Worm (Caenorhabditis elegans) whole organism, L2 larva: Measurements from ENCODE around the gene arid-1.

Experiments used
- C34F6.9 ChIP-seq: fragments of 150-350 bp; optimal IDR thresholded peaks from 2 replicates; lab custom pipeline; 2014; ENCODE audit warnings: missing biosample characterization, missing genetic modification characterization
- F13H6.1 ChIP-seq: sonication (generic microtip); optimal IDR thresholded peaks from 2 replicates; lab custom pipeline; 2016; ENCODE audit warnings: missing genetic modification characterization, missing compliant biosample characterization
- R02D3.7 ChIP-seq: fragments of 150-350 bp; optimal IDR thresholded peaks from 2 replicates; lab custom pipeline; 2014; ENCODE audit warnings: missing biosample characterization, missing genetic modification characterization
- Y55F3AM.14 ChIP-seq: fragments of 200-800 bp; sonication (Bioruptor generic); optimal IDR thresholded peaks from 2 replicates; lab custom pipeline; 2018; ENCODE audit warnings: mild to moderate bottlenecking, missing genetic modification characterization, missing compliant biosample characterization
- ZK546.5 ChIP-seq: sonication (generic microtip); optimal IDR thresholded peaks from 2 replicates; lab custom pipeline; 2017; ENCODE audit warnings: missing biosample characterization, missing genetic modification characterization
- alr-1 ChIP-seq: fragments of 150-350 bp; optimal IDR thresholded peaks from 2 replicates; lab custom pipeline; 2014; ENCODE audit warnings: missing biosample characterization, missing genetic modification characterization
- aly-2 ChIP-seq: fragments of 150-350 bp; optimal IDR thresholded peaks from 2 replicates; lab custom pipeline; 2014; ENCODE audit warnings: missing biosample characterization, missing genetic modification characterization
- ama-1 ChIP-seq: fragments of 150-350 bp; optimal IDR thresholded peaks from 2 replicates; lab custom pipeline; 2018; ENCODE audit warnings: inconsistent platforms
- blmp-1 ChIP-seq: sonication (generic microtip); optimal IDR thresholded peaks from 2 replicates; lab custom pipeline; 2017; ENCODE audit warnings: missing genetic modification characterization, mild to moderate bottlenecking, missing compliant biosample characterization, antibody characterized with exemption, moderate library complexity; ENCODE audit not compliant: insufficient read depth
- ceh-16 ChIP-seq: fragments of 150-350 bp; optimal IDR thresholded peaks from 2 replicates; lab custom pipeline; 2014; ENCODE audit warnings: missing biosample characterization, missing genetic modification characterization
- crh-2 ChIP-seq: sonication (generic microtip); optimal IDR thresholded peaks from 2 replicates; lab custom pipeline; 2017; ENCODE audit warnings: missing biosample characterization, missing genetic modification characterization
- egl-27 ChIP-seq: sonication (generic microtip); optimal IDR thresholded peaks from 3 replicates; lab custom pipeline; 2017; ENCODE audit warnings: missing biosample characterization, missing genetic modification reagents, missing genetic modification characterization
- elt-3 ChIP-seq: sonication (generic microtip); optimal IDR thresholded peaks from 2 replicates; lab custom pipeline; 2017; ENCODE audit warnings: missing biosample characterization, missing genetic modification characterization
- fos-1 ChIP-seq: fragments of 150-350 bp; optimal IDR thresholded peaks from 2 replicates; lab custom pipeline; 2014; ENCODE audit warnings: missing biosample characterization, missing genetic modification characterization
- gmeb-1 ChIP-seq: fragments of 150-350 bp; optimal IDR thresholded peaks from 2 replicates; lab custom pipeline; 2014; ENCODE audit warnings: missing biosample characterization, missing genetic modification characterization
- lin-13 ChIP-seq: fragments of 150-350 bp; optimal IDR thresholded peaks from 2 replicates; lab custom pipeline; 2014; ENCODE audit warnings: missing biosample characterization, missing genetic modification reagents, missing genetic modification characterization
- lsy-2 ChIP-seq, 2 experiments: fragments of 150-350 bp in 1 of 2; sonication (generic microtip) in 1 of 2; optimal IDR thresholded peaks; 2 replicates each; lab custom pipeline; 2014 to 2017; ENCODE audit warnings: missing biosample characterization in 2 of 2, missing genetic modification characterization in 2 of 2
- mdl-1 ChIP-seq, 2 experiments: fragments of 150-350 bp in 1 of 2; sonication (generic microtip) in 1 of 2; optimal IDR thresholded peaks; 2 replicates each; lab custom pipeline; 2017; ENCODE audit warnings: missing biosample characterization in 2 of 2, missing genetic modification characterization in 2 of 2
- nhr-10 ChIP-seq: sonication (generic microtip); optimal IDR thresholded peaks from 2 replicates; lab custom pipeline; 2017; ENCODE audit warnings: missing biosample characterization, missing genetic modification characterization
- nhr-11 ChIP-seq: fragments of 150-350 bp; optimal IDR thresholded peaks from 2 replicates; lab custom pipeline; 2014; ENCODE audit warnings: missing biosample characterization, missing genetic modification characterization
- nhr-12 ChIP-seq: fragments of 150-350 bp; optimal IDR thresholded peaks from 2 replicates; lab custom pipeline; 2014; ENCODE audit warnings: missing biosample characterization, missing genetic modification characterization
- nhr-129 ChIP-seq: fragments of 150-350 bp; optimal IDR thresholded peaks from 2 replicates; lab custom pipeline; 2014; ENCODE audit warnings: missing biosample characterization, missing genetic modification characterization
- nhr-21 ChIP-seq: fragments of 150-350 bp; optimal IDR thresholded peaks from 2 replicates; lab custom pipeline; 2014; ENCODE audit warnings: missing biosample characterization, missing genetic modification characterization
- nhr-23 ChIP-seq: fragments of 150-350 bp; optimal IDR thresholded peaks from 2 replicates; lab custom pipeline; 2014; ENCODE audit warnings: missing biosample characterization, missing genetic modification reagents, missing genetic modification characterization
- nhr-237 ChIP-seq: fragments of 150-350 bp; optimal IDR thresholded peaks from 2 replicates; lab custom pipeline; 2014; ENCODE audit warnings: missing biosample characterization, missing genetic modification characterization
- nhr-25 ChIP-seq: fragments of 150-350 bp; sonication (generic microtip); optimal IDR thresholded peaks from 3 replicates; lab custom pipeline; 2014; ENCODE audit warnings: missing biosample characterization, missing genetic modification characterization
- nhr-6 ChIP-seq: fragments of 150-350 bp; optimal IDR thresholded peaks from 2 replicates; lab custom pipeline; 2014; ENCODE audit warnings: missing biosample characterization, missing genetic modification characterization
- peb-1 ChIP-seq: fragments of 150-350 bp; optimal IDR thresholded peaks from 2 replicates; lab custom pipeline; 2014; ENCODE audit warnings: missing biosample characterization, missing genetic modification characterization
- skn-1 ChIP-seq: sonication (generic microtip); optimal IDR thresholded peaks from 2 replicates; lab custom pipeline; 2017; ENCODE audit warnings: missing biosample characterization, missing genetic modification characterization
- sma-9 ChIP-seq, 2 experiments: fragments of 150-350 bp in 1 of 2; sonication (generic microtip) in 1 of 2; optimal IDR thresholded peaks; 2 replicates each; lab custom pipeline; 2014 to 2016; ENCODE audit warnings: missing genetic modification characterization in 2 of 2, mild to moderate bottlenecking in 1 of 2, missing biosample characterization in 1 of 2, missing compliant biosample characterization in 1 of 2, missing genetic modification reagents in 1 of 2, moderate library complexity in 1 of 2
- unc-39 ChIP-seq: fragments of 150-350 bp; optimal IDR thresholded peaks from 2 replicates; lab custom pipeline; 2014; ENCODE audit warnings: missing biosample characterization, missing genetic modification characterization
- unc-55 ChIP-seq: fragments of 150-350 bp; sonication (generic microtip); optimal IDR thresholded peaks from 3 replicates; lab custom pipeline; 2014; ENCODE audit warnings: missing biosample characterization, missing genetic modification reagents, missing genetic modification characterization
- unc-62 ChIP-seq: fragments of 150-350 bp; optimal IDR thresholded peaks from 2 replicates; lab custom pipeline; 2014; ENCODE audit warnings: missing biosample characterization, missing genetic modification reagents, missing genetic modification characterization
- ztf-1 ChIP-seq: fragments of 200-800 bp; sonication (Bioruptor generic); conservative IDR thresholded peaks from 2 replicates; pipeline ENCODE4 v1.3.6; 2022; ENCODE audit warnings: missing genetic modification characterization, missing compliant biosample characterization
- ztf-11 ChIP-seq: sonication (generic microtip); optimal IDR thresholded peaks from 2 replicates; lab custom pipeline; 2017; ENCODE audit warnings: missing biosample characterization, missing genetic modification characterization

arid-1 gene

ce11 chrV:185694-186217 is at the start of gene arid-1:
TSS of gene arid-1 (plus strand) at chrV:186167.
- no peak for TF ChIP-seq unc-39 (tag; lab: Kevin White, UChicago)
- TF ChIP-seq fos-1 (tag; lab: Kevin White, UChicago) = no peak
- TF ChIP-seq R02D3.7 (tag; lab: Kevin White, UChicago) = no peak
- no peak for TF ChIP-seq peb-1 (tag; lab: Kevin White, UChicago)
- TF ChIP-seq gmeb-1 (tag; lab: Kevin White, UChicago) = peak; percentile 33
- no peak for TF ChIP-seq ztf-11 (tag; lab: Kevin White, UChicago)
- peak; percentile 75 for TF ChIP-seq C34F6.9 (tag; lab: Kevin White, UChicago)
- peak; percentile 64 for TF ChIP-seq unc-55 (GFP tag; lab: Kevin White, UChicago)
- TF ChIP-seq nhr-10 (tag; lab: Kevin White, UChicago) = no peak
- peak; percentile 30 for TF ChIP-seq nhr-129 (tag; lab: Kevin White, UChicago)
- peak in 1 of 2 experiments; percentile 11 for TF ChIP-seq mdl-1 (tag; optimal IDR thresholded peaks at IDR 0.05; lab: Kevin White, UChicago)
- TF ChIP-seq nhr-21 = no peak
- TF ChIP-seq unc-62 = no peak
- no peak for TF ChIP-seq ceh-16 (tag; lab: Kevin White, UChicago)
- TF ChIP-seq nhr-6 (tag; lab: Kevin White, UChicago) = no peak
- TF ChIP-seq crh-2 (tag; lab: Kevin White, UChicago) = no peak
- TF ChIP-seq ZK546.5 (tag; lab: Kevin White, UChicago) = no peak
- TF ChIP-seq lsy-2 (tag; optimal IDR thresholded peaks at IDR 0.05; lab: Kevin White, UChicago) = peak in 1 of 2 experiments; percentile 44

- TF ChIP-seq Y55F3AM.14 (GFP tag; lab: Kevin White, UChicago) = no peak
- no peak for TF ChIP-seq C34F6.9 (tag; lab: Kevin White, UChicago)
- TF ChIP-seq F13H6.1 = no peak
- TF ChIP-seq nhr-6 (tag; lab: Kevin White, UChicago) = no peak
- TF ChIP-seq ama-1 = no peak
- TF ChIP-seq ZK546.5 (tag; lab: Kevin White, UChicago) = no peak
- TF ChIP-seq nhr-129 (tag; lab: Kevin White, UChicago) = no peak
- TF ChIP-seq skn-1 (tag; lab: Kevin White, UChicago) = no peak
- no peak for TF ChIP-seq aly-2 (tag; lab: Kevin White, UChicago)
- no peak for TF ChIP-seq lsy-2 (tag; optimal IDR thresholded peaks at IDR 0.05; lab: Kevin White, UChicago)
- no peak for TF ChIP-seq sma-9 (GFP tag; optimal IDR thresholded peaks at IDR 0.05; lab: Kevin White, UChicago)
- TF ChIP-seq sma-9 (tag; optimal IDR thresholded peaks at IDR 0.05; lab: Kevin White, UChicago) = no peak
- TF ChIP-seq ztf-11 (tag; lab: Kevin White, UChicago) = no peak
- no peak for TF ChIP-seq egl-27 (tag; lab: Kevin White, UChicago)
- TF ChIP-seq nhr-21 = no peak
- no peak for TF ChIP-seq nhr-237 (tag; lab: Kevin White, UChicago)
- no peak for TF ChIP-seq nhr-11 (tag; lab: Kevin White, UChicago)
- no peak for TF ChIP-seq alr-1
- TF ChIP-seq unc-39 (tag; lab: Kevin White, UChicago) = no peak
- TF ChIP-seq, all 48 proteins: peak for 0
Observed at ce11 chrV:137667-138066, 48.3 kb upstream of the arid-1 start.

DNA sequence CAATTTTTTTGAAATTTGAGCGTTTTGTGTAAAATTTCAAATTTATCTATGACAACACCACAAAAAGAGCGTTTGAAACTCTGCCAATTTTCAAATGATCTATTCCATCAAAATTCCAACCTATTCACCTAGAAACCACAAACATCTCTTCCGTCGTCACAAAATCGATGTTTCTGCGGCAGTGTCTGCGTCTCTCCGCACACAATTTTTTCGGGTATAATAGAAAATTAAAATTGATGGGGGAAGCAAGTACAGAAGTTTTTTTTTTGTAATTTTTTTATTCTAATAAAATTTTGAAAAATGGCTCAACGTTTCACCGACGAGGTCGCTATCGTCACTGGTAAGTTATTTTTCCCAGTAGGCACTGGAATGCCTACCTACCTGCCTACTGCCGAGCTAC is 47.4 kb upstream of the arid-1 start, which contains the start of gene W03F9.9:
W03F9.9 (plus strand) TSS at position 301 of the 400 bp plus-strand sequence.
- no peak for TF ChIP-seq peb-1 (tag; lab: Kevin White, UChicago)
- no peak for TF ChIP-seq nhr-237 (tag; lab: Kevin White, UChicago)
- TF ChIP-seq elt-3 = no peak
- TF ChIP-seq nhr-23 (tag; lab: Kevin White, UChicago) = no peak
- TF ChIP-seq mdl-1 (tag; optimal IDR thresholded peaks at IDR 0.05; lab: Kevin White, UChicago) = no peak
- no peak for TF ChIP-seq sma-9 (GFP tag; optimal IDR thresholded peaks at IDR 0.05; lab: Kevin White, UChicago)
- no peak for TF ChIP-seq sma-9 (tag; optimal IDR thresholded peaks at IDR 0.05; lab: Kevin White, UChicago)
- no peak for TF ChIP-seq nhr-12 (tag; lab: Kevin White, UChicago)
- TF ChIP-seq aly-2 (tag; lab: Kevin White, UChicago) = no peak
- no peak for TF ChIP-seq skn-1 (tag; lab: Kevin White, UChicago)
- no peak for TF ChIP-seq gmeb-1 (tag; lab: Kevin White, UChicago)
- no peak for TF ChIP-seq Y55F3AM.14 (GFP tag; lab: Kevin White, UChicago)

DNA sequence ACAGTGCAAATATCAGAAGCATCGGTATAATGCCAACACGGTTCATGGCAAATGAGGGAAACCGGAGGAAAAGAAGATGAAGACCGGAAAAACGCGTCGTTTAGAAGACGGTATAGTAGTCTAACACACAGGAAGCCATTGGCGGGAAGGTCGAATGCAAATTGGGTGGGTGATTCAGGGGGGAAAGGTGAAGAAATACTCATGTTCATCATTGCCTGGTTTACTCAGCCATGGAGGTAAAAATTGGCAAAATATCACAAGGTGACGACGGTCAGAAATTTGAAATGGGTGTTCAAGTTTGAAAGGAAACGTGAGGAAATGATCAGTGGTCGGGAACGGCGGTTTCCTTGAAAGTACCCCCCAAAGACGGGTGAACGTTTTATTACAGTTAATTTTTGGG is 44.7 kb upstream of the arid-1 start, which contains the start of gene W03F9.11:
W03F9.11 (minus strand) TSS at position 101 of the 400 bp plus-strand sequence.
- TF ChIP-seq unc-55 (GFP tag; lab: Kevin White, UChicago) = no peak
- TF ChIP-seq mdl-1 (tag; optimal IDR thresholded peaks at IDR 0.05; lab: Kevin White, UChicago) = no peak
- no peak for TF ChIP-seq alr-1
- TF ChIP-seq Y55F3AM.14 (GFP tag; lab: Kevin White, UChicago) = no peak
- TF ChIP-seq nhr-25 (tag; lab: Kevin White, UChicago) = no peak
- TF ChIP-seq ZK546.5 (tag; lab: Kevin White, UChicago) = no peak
- no peak for TF ChIP-seq nhr-21
- TF ChIP-seq R02D3.7 (tag; lab: Kevin White, UChicago) = no peak
- no peak for TF ChIP-seq gmeb-1 (tag; lab: Kevin White, UChicago)
- no peak for TF ChIP-seq sma-9 (GFP tag; optimal IDR thresholded peaks at IDR 0.05; lab: Kevin White, UChicago)
- TF ChIP-seq sma-9 (tag; optimal IDR thresholded peaks at IDR 0.05; lab: Kevin White, UChicago) = no peak
- TF ChIP-seq unc-39 (tag; lab: Kevin White, UChicago) = no peak
- TF ChIP-seq skn-1 (tag; lab: Kevin White, UChicago) = no peak
- TF ChIP-seq lin-13 (GFP tag; lab: Kevin White, UChicago) = no peak
- TF ChIP-seq fos-1 (tag; lab: Kevin White, UChicago) = no peak
- no peak for TF ChIP-seq blmp-1 (tag; lab: Kevin White, UChicago)
- TF ChIP-seq ztf-1 (GFP tag; lab: Robert Waterston, UW) = no peak
